Fruit fly (Drosophila melanogaster): ENCODE results near the gene CG17746.

CG17746 gene

dm6 chr3L:3288414-3288813 is 49.0 kb upstream of the CG17746 start (continued):
- TF ChIP-seq CG5245 (GFP tag; optimal IDR thresholded peaks at IDR 0.05) (peak; percentile 52), CG7357 (GFP tag; IDR thresholded peaks at IDR 0.05) (no peak), CG10979 (tag; optimal IDR thresholded peaks at IDR 0.05) (peak; percentile 36), row (GFP tag; IDR thresholded peaks at IDR 0.05) (no peak), Blimp-1 (GFP tag; optimal IDR thresholded peaks at IDR 0.05) (peak; percentile 11)

dm6 chr3L:3284900-3285299 is 45.5 kb upstream of the CG17746 start:
- TF ChIP-seq seq (GFP tag; IDR thresholded peaks at IDR 0.05) (no peak), Drgx (GFP tag; IDR thresholded peaks at IDR 0.05) (peak; percentile 14; the same call in 1 of the 2 replicates), MTF-1 (GFP tag; optimal IDR thresholded peaks at IDR 0.05; ENCODE audit: borderline replicate concordance) (no peak), CG17829 (tag; optimal IDR thresholded peaks at IDR 0.05) (no peak), toy (GFP tag; IDR thresholded peaks at IDR 0.05) (no peak), sens (GFP tag) (peak; percentile 57), gem (tag; optimal IDR thresholded peaks at IDR 0.05) (peak; percentile 14), CG6683 (GFP tag; optimal IDR thresholded peaks at IDR 0.05) (no peak), CG16863 (GFP tag; optimal IDR thresholded peaks at IDR 0.05) (no peak), ATbp (GFP tag; optimal IDR thresholded peaks at IDR 0.05) (no peak), CG1602 (GFP tag; optimal IDR thresholded peaks at IDR 0.05) (no peak), Mrtf (GFP tag; IDR thresholded peaks at IDR 0.05) (no peak), CG11560 (tag; IDR thresholded peaks at IDR 0.05) (no peak), kni (GFP tag; optimal IDR thresholded peaks at IDR 0.05) (no peak)

- TF ChIP-seq Sox102F (GFP tag; optimal IDR thresholded peaks at IDR 0.05) (peak; percentile 56), Oli (tag; optimal IDR thresholded peaks at IDR 0.05) (peak; percentile 35), CG6654 (GFP tag; optimal IDR thresholded peaks at IDR 0.05) (no peak), gem (tag; optimal IDR thresholded peaks at IDR 0.05) (peak; percentile 15), CkIIα-i1 (GFP tag; IDR thresholded peaks at IDR 0.05) (no peak), CG13424 (tag; optimal IDR thresholded peaks at IDR 0.05) (peak; percentile 22), CG11560 (tag; IDR thresholded peaks at IDR 0.05) (no peak), CG10959 (GFP tag; IDR thresholded peaks at IDR 0.05) (no peak), CG10274 (GFP tag; optimal IDR thresholded peaks at IDR 0.05) (no peak), CG15269 (tag; optimal IDR thresholded peaks at IDR 0.05) (peak; percentile 39), CG12391 (tag; optimal IDR thresholded peaks at IDR 0.05) (peak; percentile 6), Drgx (GFP tag; IDR thresholded peaks at IDR 0.05) (peak; percentile 35; the same call in 1 of the 2 replicates), vvl (GFP tag; IDR thresholded peaks at IDR 0.05) (0 out of 2 replicates have a peak, but pooled peaks have one; percentile 29), Hr51 (GFP tag; optimal IDR thresholded peaks at IDR 0.05) (peak in 1 of 2 experiments; percentile 57), dmrt99B (tag; optimal IDR thresholded peaks at IDR 0.05) (peak; percentile 19), repo (GFP tag; optimal IDR thresholded peaks at IDR 0.05) (no peak), eve (GFP tag; optimal IDR thresholded peaks at IDR 0.05) (peak in 1 of 2 experiments; percentile 29)
Observed at dm6 chr3L:3283264-3283663, 43.9 kb upstream of the CG17746 start.

DNA sequence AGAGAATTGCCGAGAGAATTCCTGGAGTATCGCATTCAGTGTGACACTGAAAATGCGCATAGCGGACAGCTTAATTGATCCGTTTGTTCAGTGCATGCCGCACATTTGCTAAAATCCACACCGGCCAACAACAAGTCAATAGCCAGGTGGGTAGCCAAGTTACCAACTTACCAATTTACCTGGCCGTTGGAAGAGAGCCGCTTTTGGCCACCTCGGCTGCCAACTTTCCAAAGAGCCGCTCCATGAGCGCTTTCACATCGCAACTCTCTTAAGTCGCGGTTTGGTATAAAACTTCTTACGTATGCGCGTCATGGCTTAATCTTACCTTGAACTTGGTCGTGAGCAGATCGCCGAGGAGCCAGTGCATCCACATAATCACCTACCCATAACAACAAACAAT is 40.6 kb upstream of the CG17746 start, which contains the start of gene CG12017:
Gene CG12017, plus strand, starts transcription at position 310 of the 400 bp plus-strand sequence.
- no peak for TF ChIP-seq Asciz (GFP tag; optimal IDR thresholded peaks at IDR 0.05)
- no peak for TF ChIP-seq luna (GFP tag; optimal IDR thresholded peaks at IDR 0.05)
- TF ChIP-seq D19A (tag; optimal IDR thresholded peaks at IDR 0.05), result no peak
- no peak for TF ChIP-seq CG30020 (tag; optimal IDR thresholded peaks at IDR 0.05)
- no peak for TF ChIP-seq Chrac-16 (GFP tag; optimal IDR thresholded peaks at IDR 0.05)
- no peak for TF ChIP-seq CG3995 (GFP tag; optimal IDR thresholded peaks at IDR 0.05)
- no peak for TF ChIP-seq nerfin-2 (GFP tag; IDR thresholded peaks at IDR 0.05; ENCODE audit: partially characterized antibody)
- TF ChIP-seq Sry-δ (GFP tag; optimal IDR thresholded peaks at IDR 0.05), result no peak
- no peak for TF ChIP-seq CG32767 (GFP tag; IDR thresholded peaks at IDR 0.05)
- TF ChIP-seq ems (GFP tag; optimal IDR thresholded peaks at IDR 0.05), result no peak
- no peak for TF ChIP-seq Rx (GFP tag; IDR thresholded peaks at IDR 0.05)
- no peak for TF ChIP-seq CG1233 (GFP tag; optimal IDR thresholded peaks at IDR 0.05)
- no peak for TF ChIP-seq odd (GFP tag; optimal IDR thresholded peaks at IDR 0.05)
- TF ChIP-seq CG5180 (GFP tag; optimal IDR thresholded peaks at IDR 0.05), result no peak
- TF ChIP-seq CG8478 (optimal IDR thresholded peaks at IDR 0.05), result no peak
- TF ChIP-seq CG11723 (GFP tag; optimal IDR thresholded peaks at IDR 0.05), result no peak

All from whole organism, embryonic.